Worm (Caenorhabditis elegans) whole organism, L3 larva: Measurements from ENCODE around the gene xpd-1.

Experiments used
- R02D3.7 ChIP-seq: fragments of 150-350 bp; optimal IDR thresholded peaks from 2 replicates; lab custom pipeline; 2014; ENCODE audit warnings: missing biosample characterization, missing genetic modification characterization
- ceh-82 ChIP-seq: fragments of 150-350 bp; optimal IDR thresholded peaks from 2 replicates; lab custom pipeline; 2014; ENCODE audit warnings: missing biosample characterization, missing genetic modification characterization
- elt-1 ChIP-seq: fragments of 150-350 bp; optimal IDR thresholded peaks from 2 replicates; lab custom pipeline; 2014; ENCODE audit warnings: missing biosample characterization, missing genetic modification characterization
- elt-2 ChIP-seq: sonication (generic microtip); optimal IDR thresholded peaks from 2 replicates; lab custom pipeline; 2016; ENCODE audit warnings: missing genetic modification reagents, mild to moderate bottlenecking, missing genetic modification characterization, missing compliant biosample characterization
- jun-1 ChIP-seq: fragments of 150-350 bp; optimal IDR thresholded peaks from 2 replicates; lab custom pipeline; 2014; ENCODE audit warnings: missing biosample characterization, missing genetic modification reagents, missing genetic modification characterization
- nhr-23 ChIP-seq: fragments of 150-350 bp; optimal IDR thresholded peaks from 2 replicates; lab custom pipeline; 2014; ENCODE audit warnings: missing biosample characterization, missing genetic modification reagents, missing genetic modification characterization
- nhr-237 ChIP-seq: fragments of 150-350 bp; optimal IDR thresholded peaks from 2 replicates; lab custom pipeline; 2014; ENCODE audit warnings: missing biosample characterization, missing genetic modification characterization
- unc-39 ChIP-seq: sonication (generic microtip); optimal IDR thresholded peaks from 4 replicates; lab custom pipeline; 2017; ENCODE audit warnings: missing biosample characterization, missing genetic modification characterization
- unc-62 ChIP-seq: fragments of 150-350 bp; sonication (generic microtip); optimal IDR thresholded peaks from 4 replicates; lab custom pipeline; 2014; ENCODE audit warnings: missing biosample characterization, missing genetic modification reagents, missing genetic modification characterization
- zag-1 ChIP-seq: fragments of 150-350 bp; optimal IDR thresholded peaks from 2 replicates; lab custom pipeline; 2014; ENCODE audit warnings: missing biosample characterization, missing genetic modification characterization

DNA sequence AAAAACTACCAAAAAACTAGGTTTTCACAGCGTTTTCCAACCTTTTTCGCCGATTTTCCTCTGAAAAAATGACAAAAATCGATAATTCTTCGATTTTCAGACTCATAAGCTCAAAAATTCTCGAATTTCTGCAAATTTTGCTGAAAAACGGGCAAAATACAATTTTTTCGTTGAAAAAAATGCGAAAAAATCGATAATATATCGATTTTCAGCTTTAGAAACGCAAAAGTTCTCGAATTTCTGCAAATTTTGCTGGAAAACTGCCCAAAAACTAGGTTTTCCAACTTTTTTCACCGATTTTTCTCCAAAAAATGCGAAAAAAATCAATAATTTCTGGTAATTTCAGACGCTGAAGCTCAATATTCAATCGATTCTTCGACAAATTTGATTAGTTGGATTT, 13.5 kb upstream of the xpd-1 start:
- TF ChIP-seq nhr-237 (tag; lab: Kevin White, UChicago) (no peak), R02D3.7 (tag; lab: Kevin White, UChicago) (no peak), zag-1 (tag; lab: Kevin White, UChicago) (no peak), unc-39 (no peak), elt-1 (tag; lab: Kevin White, UChicago) (no peak), unc-62 (GFP tag; lab: Kevin White, UChicago) (no peak), ceh-82 (tag; lab: Kevin White, UChicago) (no peak), elt-2 (tag; lab: Kevin White, UChicago) (no peak), nhr-23 (tag; lab: Kevin White, UChicago) (no peak), jun-1 (tag; lab: Kevin White, UChicago) (no peak)
